Worm (Caenorhabditis elegans): ENCODE measurements around the gene F54C9.9.
A peak's percentile ranks its signal among the peaks of the same experiment; 100 is the strongest.

The F54C9.9 gene

ce11 chrII:8593840-8594625, 16.2 kb downstream of the F54C9.9 start, which contains the start of gene aptf-3:
aptf-3 (plus strand) TSS chrII:8594190.
- TF ChIP-seq hlh-1 (tag; optimal IDR thresholded peaks at IDR 0.05) (no peak), nhr-76 (tag; optimal IDR thresholded peaks at IDR 0.05) (no peak), pha-4 (tag; optimal IDR thresholded peaks at IDR 0.05) (no peak), ceh-83 (GFP tag; optimal IDR thresholded peaks at IDR 0.05) (no peak), zip-8 (tag; optimal IDR thresholded peaks at IDR 0.05) (no peak), nhr-2 (tag; optimal IDR thresholded peaks at IDR 0.05) (no peak), nhr-12 (tag; optimal IDR thresholded peaks at IDR 0.05) (no peak), tbx-8 (GFP tag; optimal IDR thresholded peaks at IDR 0.05) (no peak), flh-1 (GFP tag; optimal IDR thresholded peaks at IDR 0.05) (no peak), nhr-28 (tag; optimal IDR thresholded peaks at IDR 0.05) (no peak), unc-62 (GFP tag; optimal IDR thresholded peaks at IDR 0.05) (no peak), mab-5 (tag; optimal IDR thresholded peaks at IDR 0.05) (no peak), sem-2 (GFP tag; optimal IDR thresholded peaks at IDR 0.05) (no peak), unc-39 (tag; optimal IDR thresholded peaks at IDR 0.05) (no peak), lin-13 (tag; optimal IDR thresholded peaks at IDR 0.05) (no peak), blmp-1 (tag; optimal IDR thresholded peaks at IDR 0.05) (no peak), nhr-237 (tag; optimal IDR thresholded peaks at IDR 0.05) (no peak), bed-3 (GFP tag; optimal IDR thresholded peaks at IDR 0.05) (no peak)

- no peak for TF ChIP-seq lin-32 (GFP tag; optimal IDR thresholded peaks at IDR 0.05)
- no peak for TF ChIP-seq unc-39 (tag; optimal IDR thresholded peaks at IDR 0.05)
- no peak for TF ChIP-seq ceh-43 (GFP tag; optimal IDR thresholded peaks at IDR 0.05)
- TF ChIP-seq blmp-1 (tag; optimal IDR thresholded peaks at IDR 0.05) = no peak
- no peak for TF ChIP-seq ceh-83 (GFP tag; optimal IDR thresholded peaks at IDR 0.05)
- no peak for TF ChIP-seq ces-1 (GFP tag; optimal IDR thresholded peaks at IDR 0.05)
Observed at ce11 chrII:8599214-8599613, 21.4 kb downstream of the F54C9.9 start, which contains the start of gene F28C6.5. F28C6.5 (plus strand) TSS chrII:8599514.

DNA sequence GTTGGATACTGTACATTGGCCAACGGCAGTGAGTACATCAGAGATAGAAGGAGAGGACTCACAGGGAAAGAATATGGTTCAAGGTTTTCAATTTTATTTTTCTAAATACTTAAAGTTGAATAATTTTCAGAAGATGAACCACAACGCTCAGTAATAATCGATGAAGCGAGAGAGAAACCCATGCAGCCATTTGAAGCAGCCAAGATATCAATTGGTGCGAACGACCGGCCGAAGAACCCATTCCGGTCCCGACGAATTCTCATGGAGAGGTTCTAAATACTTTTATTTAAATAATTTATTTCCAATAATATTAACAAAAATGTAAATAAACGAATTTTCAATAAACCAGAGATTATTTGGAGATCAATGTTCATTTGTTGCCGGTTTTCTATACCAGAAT, 22.3 kb downstream of the F54C9.9 start, which contains the start of gene pigg-1:
TSS of gene pigg-1 (minus strand) at position 101 of the 400 bp plus-strand sequence.
- no peak for TF ChIP-seq nhr-2 (tag; optimal IDR thresholded peaks at IDR 0.05)
- TF ChIP-seq ceh-83 (GFP tag; optimal IDR thresholded peaks at IDR 0.05) = no peak

- no peak for TF ChIP-seq zip-8 (tag; optimal IDR thresholded peaks at IDR 0.05)
- no peak for TF ChIP-seq ceh-83 (GFP tag; optimal IDR thresholded peaks at IDR 0.05)
- no peak for TF ChIP-seq lin-32 (GFP tag; optimal IDR thresholded peaks at IDR 0.05)
- TF ChIP-seq mep-1 (tag; optimal IDR thresholded peaks at IDR 0.05) = peak; percentile 74
- peak; percentile 7 for TF ChIP-seq ceh-39 (tag; optimal IDR thresholded peaks at IDR 0.05)
- TF ChIP-seq lsy-2 (tag; optimal IDR thresholded peaks at IDR 0.05) = peak; percentile 78
- TF ChIP-seq nhr-237 (tag; optimal IDR thresholded peaks at IDR 0.05) = peak; percentile 54
- TF ChIP-seq M03D4.4 (tag; optimal IDR thresholded peaks at IDR 0.05) = no peak
- no peak for TF ChIP-seq elt-3 (tag; optimal IDR thresholded peaks at IDR 0.05)
- no peak for TF ChIP-seq unc-62 (GFP tag; optimal IDR thresholded peaks at IDR 0.05)
- TF ChIP-seq elt-1 (tag; optimal IDR thresholded peaks at IDR 0.05; ENCODE audit: borderline replicate concordance, insufficient read depth) = no peak
- no peak for TF ChIP-seq ztf-11 (tag; optimal IDR thresholded peaks at IDR 0.05)
- TF ChIP-seq hlh-1 (tag; optimal IDR thresholded peaks at IDR 0.05) = peak; percentile 1
- no peak for TF ChIP-seq nhr-76 (tag; optimal IDR thresholded peaks at IDR 0.05)
- TF ChIP-seq snpc-4 (tag; optimal IDR thresholded peaks at IDR 0.05) = no peak
- peak; percentile 32 for TF ChIP-seq pha-4 (tag; optimal IDR thresholded peaks at IDR 0.05)
- peak; percentile 49 for TF ChIP-seq ces-1 (GFP tag; optimal IDR thresholded peaks at IDR 0.05)
- TF ChIP-seq bed-3 (GFP tag; optimal IDR thresholded peaks at IDR 0.05) = no peak
Observed at ce11 chrII:8602337-8602944, 24.6 kb downstream of the F54C9.9 start, which contains the start of the genes cpf-1 and rpl-26. cpf-1 (minus strand) TSS chrII:8602440. rpl-26 (plus strand) TSS chrII:8602785.
